Worm (Caenorhabditis elegans) whole organism, late embryonic: ENCODE data around the gene cpg-20.
"Not testable (repeated sequence)": the region's sequence is repeated elsewhere in the genome, so short reads cannot be mapped to it uniquely, and the experiment has no call there.

Experiments
- C08G9.2 ChIP-seq: sonication (generic microtip); optimal IDR thresholded peaks from 2 replicates; lab custom pipeline; 2016; ENCODE audit warnings: mild to moderate bottlenecking, missing genetic modification characterization, moderate library complexity, missing compliant biosample characterization
- F13H6.1 ChIP-seq: sonication (generic microtip); optimal IDR thresholded peaks from 2 replicates; lab custom pipeline; 2016; ENCODE audit warnings: missing genetic modification characterization, missing compliant biosample characterization
- ceh-14 ChIP-seq: sonication (generic microtip); optimal IDR thresholded peaks from 2 replicates; lab custom pipeline; 2016; ENCODE audit warnings: missing genotype, missing genetic modification characterization, missing compliant biosample characterization
- ceh-18 ChIP-seq: sonication (generic microtip); optimal IDR thresholded peaks from 2 replicates; lab custom pipeline; 2016; ENCODE audit warnings: missing genetic modification characterization, missing compliant biosample characterization
- ceh-19 ChIP-seq: fragments of 200-800 bp; sonication (Bioruptor generic); optimal IDR thresholded peaks from 2 replicates; lab custom pipeline; 2018; ENCODE audit warnings: mild to moderate bottlenecking, missing genetic modification characterization, missing compliant biosample characterization
- ceh-22 ChIP-seq: sonication (generic microtip); optimal IDR thresholded peaks from 2 replicates; lab custom pipeline; 2017; ENCODE audit warnings: missing biosample characterization, missing genetic modification characterization
- ceh-24 ChIP-seq: sonication (generic microtip); optimal IDR thresholded peaks from 2 replicates; lab custom pipeline; 2016; ENCODE audit warnings: mild to moderate bottlenecking, missing genetic modification characterization, missing compliant biosample characterization
- ceh-30 ChIP-seq: fragments of 150-350 bp; optimal IDR thresholded peaks from 2 replicates; lab custom pipeline; 2014; ENCODE audit warnings: missing biosample characterization, missing genetic modification characterization
- ceh-6 ChIP-seq: fragments of 200-800 bp; sonication (Bioruptor generic); optimal IDR thresholded peaks from 2 replicates; lab custom pipeline; 2018; ENCODE audit warnings: mild to moderate bottlenecking, missing genetic modification characterization, missing compliant biosample characterization
- ceh-9 ChIP-seq: sonication (generic microtip); optimal IDR thresholded peaks from 2 replicates; lab custom pipeline; 2016; ENCODE audit warnings: mild to moderate bottlenecking, missing genetic modification characterization, inconsistent platforms, missing compliant biosample characterization
- che-1 ChIP-seq: sonication (generic microtip); optimal IDR thresholded peaks from 2 replicates; lab custom pipeline; 2016; ENCODE audit warnings: mild to moderate bottlenecking, missing genetic modification characterization, missing compliant biosample characterization
- elt-2 ChIP-seq: sonication (generic microtip); optimal IDR thresholded peaks from 2 replicates; lab custom pipeline; 2016; ENCODE audit warnings: missing genetic modification reagents, missing genetic modification characterization, missing compliant biosample characterization
- elt-4 ChIP-seq: sonication (generic microtip); optimal IDR thresholded peaks from 2 replicates; lab custom pipeline; 2016; ENCODE audit warnings: missing genetic modification characterization, missing compliant biosample characterization
- fax-1 ChIP-seq: sonication (generic microtip); optimal IDR thresholded peaks from 2 replicates; lab custom pipeline; 2016; ENCODE audit warnings: missing genotype, missing genetic modification characterization, missing compliant biosample characterization
- fkh-6 ChIP-seq: sonication (generic microtip); optimal IDR thresholded peaks from 2 replicates; lab custom pipeline; 2016; ENCODE audit warnings: missing genetic modification characterization, missing compliant biosample characterization
- hlh-15 ChIP-seq: sonication (generic microtip); optimal IDR thresholded peaks from 2 replicates; lab custom pipeline; 2016; ENCODE audit warnings: missing genetic modification characterization, missing compliant biosample characterization
- hlh-6 ChIP-seq: sonication (generic microtip); optimal IDR thresholded peaks from 2 replicates; lab custom pipeline; 2016; ENCODE audit warnings: missing genotype, missing genetic modification characterization, missing compliant biosample characterization
- hlh-8 ChIP-seq: sonication (generic microtip); optimal IDR thresholded peaks from 2 replicates; lab custom pipeline; 2016; ENCODE audit warnings: missing genotype, missing genetic modification characterization, missing compliant biosample characterization
- lim-6 ChIP-seq: sonication (generic microtip); optimal IDR thresholded peaks from 2 replicates; lab custom pipeline; 2016; ENCODE audit warnings: missing genetic modification characterization, missing compliant biosample characterization
- pag-3 ChIP-seq: sonication (generic microtip); optimal IDR thresholded peaks from 2 replicates; lab custom pipeline; 2016; ENCODE audit warnings: missing compliant biosample characterization, missing genetic modification characterization, borderline replicate concordance
- pat-9 ChIP-seq: fragments of 200-800 bp; sonication (Bioruptor generic); optimal IDR thresholded peaks from 2 replicates; lab custom pipeline; 2018; ENCODE audit warnings: mild to moderate bottlenecking, missing genetic modification characterization, moderate library complexity, missing compliant biosample characterization
- pax-1 ChIP-seq: fragments of 150-350 bp; optimal IDR thresholded peaks from 2 replicates; lab custom pipeline; 2014; ENCODE audit warnings: missing biosample characterization, missing genetic modification characterization
- pha-2 ChIP-seq: sonication (generic microtip); optimal IDR thresholded peaks from 2 replicates; lab custom pipeline; 2017; ENCODE audit warnings: mild to moderate bottlenecking, missing genetic modification characterization, missing compliant biosample characterization
- pha-4 ChIP-seq: fragments of 150-350 bp; optimal IDR thresholded peaks from 2 replicates; lab custom pipeline; 2018; ENCODE audit warnings: missing biosample characterization, missing genetic modification reagents, missing genetic modification characterization
- sox-2 ChIP-seq: fragments of 200-800 bp; sonication (Bioruptor generic); IDR thresholded peaks from 2 replicates; pipeline ENCODE4 v1.3.6; 2022; ENCODE audit warnings: missing genetic modification reagents, missing genetic modification characterization, missing compliant biosample characterization
- sox-4 ChIP-seq: sonication (generic microtip); optimal IDR thresholded peaks from 2 replicates; lab custom pipeline; 2017; ENCODE audit warnings: mild to moderate bottlenecking, missing genetic modification characterization, inconsistent platforms, missing compliant biosample characterization
- syd-9 ChIP-seq: sonication (generic microtip); optimal IDR thresholded peaks from 2 replicates; lab custom pipeline; 2016; ENCODE audit warnings: mild to moderate bottlenecking, missing genetic modification characterization, moderate library complexity, missing compliant biosample characterization
- unc-42 ChIP-seq: sonication (generic microtip); optimal IDR thresholded peaks from 2 replicates; lab custom pipeline; 2016; ENCODE audit warnings: missing genotype, missing genetic modification characterization, missing compliant biosample characterization
- unc-55 ChIP-seq: sonication (generic microtip); optimal IDR thresholded peaks from 2 replicates; lab custom pipeline; 2017; ENCODE audit warnings: missing biosample characterization, missing genetic modification reagents, missing genetic modification characterization
- zip-5 ChIP-seq: sonication (generic microtip); optimal IDR thresholded peaks from 2 replicates; lab custom pipeline; 2016; ENCODE audit warnings: missing genetic modification characterization, missing compliant biosample characterization
- ztf-16 ChIP-seq: sonication (generic microtip); optimal IDR thresholded peaks from 2 replicates; lab custom pipeline; 2017; ENCODE audit warnings: missing genetic modification characterization, missing compliant biosample characterization

cpg-20 gene

ce11 chrIV:6051884-6052283 lies 24.1 kb downstream of the cpg-20 start:
- TF ChIP-seq elt-2 (tag; lab: Kevin White, UChicago), result peak; percentile 15
- TF ChIP-seq hlh-15 (tag; lab: Kevin White, UChicago), result no peak

- no peak for TF ChIP-seq C08G9.2
- TF ChIP-seq che-1, result no peak
- TF ChIP-seq ztf-16 (tag; lab: Kevin White, UChicago), result no peak
- no peak for TF ChIP-seq ceh-14
- no peak for TF ChIP-seq ceh-9
- TF ChIP-seq syd-9 (tag; lab: Kevin White, UChicago), result no peak
- TF ChIP-seq lim-6, result no peak
- TF ChIP-seq ceh-18 (tag; lab: Kevin White, UChicago), result no peak
- TF ChIP-seq pag-3, result no peak
- no peak for TF ChIP-seq pax-1
- no peak for TF ChIP-seq fax-1 (tag; lab: Kevin White, UChicago)
- no peak for TF ChIP-seq elt-4
- TF ChIP-seq ceh-22, result no peak
- no peak for TF ChIP-seq zip-5 (tag; lab: Kevin White, UChicago)
- TF ChIP-seq ceh-24 (tag; lab: Kevin White, UChicago), result no peak
These were observed 27.0 kb downstream of the cpg-20 start for ce11 chrIV:6049062-6049461.

ce11 chrIV:6048462-6048861 lies 27.6 kb downstream of the cpg-20 start:
- TF ChIP-seq pax-1 (no peak), elt-2 (tag; lab: Kevin White, UChicago) (peak; percentile 20)

- TF ChIP-seq ceh-19 (GFP tag; lab: Kevin White, UChicago) (no peak), unc-42 (tag; lab: Kevin White, UChicago) (peak; percentile 57)
These were observed 28.8 kb downstream of the cpg-20 start for ce11 chrIV:6047164-6047727.

ce11 chrIV:6040676-6041075 lies 35.4 kb downstream of the cpg-20 start, which contains the start of gene kcc-2:
Gene kcc-2 (plus strand): TSS chrIV:6040976.
- TF ChIP-seq pag-3 (no peak), hlh-6 (tag; lab: Kevin White, UChicago) (no peak), che-1 (no peak), C08G9.2 (no peak), sox-4 (no peak), hlh-8 (tag; lab: Kevin White, UChicago) (no peak), pha-2 (tag; lab: Kevin White, UChicago) (no peak), zip-5 (tag; lab: Kevin White, UChicago) (no peak), ceh-19 (GFP tag; lab: Kevin White, UChicago) (no peak)

- TF ChIP-seq unc-55 (GFP tag; lab: Kevin White, UChicago) (no peak), fkh-6 (tag; lab: Kevin White, UChicago) (no peak), ceh-6 (GFP tag; lab: Kevin White, UChicago) (no peak), zip-5 (tag; lab: Kevin White, UChicago) (no peak), ceh-22 (no peak), hlh-6 (tag; lab: Kevin White, UChicago) (no peak), ceh-30 (tag; lab: Kevin White, UChicago) (no peak), F13H6.1 (tag; lab: Kevin White, UChicago) (no peak), pha-4 (no peak)
- TF ChIP-seq, all 69 proteins: peak for 0
These were observed 40.9 kb downstream of the cpg-20 start for ce11 chrIV:6035113-6035512.

ce11 chrIV:6033539-6033938 lies 42.5 kb downstream of the cpg-20 start, which contains the start of gene pqn-22:
Gene pqn-22 (minus strand): TSS chrIV:6033639.
- TF ChIP-seq fkh-6 (tag; lab: Kevin White, UChicago); pat-9; sox-2 (GFP tag; lab: Robert Waterston, UW): not testable (repeated sequence)
- TF ChIP-seq, all 69 proteins: peak for 0; not testable (repeated sequence) for 69
